Fruit fly (Drosophila melanogaster) whole organism, prepupa: ENCODE results near the gene Aplip1.

Experiments used
- Blimp-1 ChIP-seq: fragments of 200-800 bp; sonication (Bioruptor generic); optimal IDR thresholded peaks from 3 replicates; lab custom pipeline; 2017; ENCODE audit warnings: missing biosample characterization, missing genetic modification characterization, mild to moderate bottlenecking, moderate library complexity, missing genetic modification reagents
- CG10631 ChIP-seq: fragments of 200-800 bp; sonication (Bioruptor generic); optimal IDR thresholded peaks from 2 replicates; lab custom pipeline; 2016; ENCODE audit warnings: missing biosample characterization, missing genetic modification characterization
- CG10669 ChIP-seq: fragments of 200-800 bp; sonication (Bioruptor generic); optimal IDR thresholded peaks from 3 replicates; lab custom pipeline; 2018; ENCODE audit warnings: missing biosample characterization, mild to moderate bottlenecking, missing genetic modification characterization, moderate library complexity
- CG11294 ChIP-seq: fragments of 200-800 bp; sonication (Bioruptor generic); IDR thresholded peaks from 2 replicates; pipeline ENCODE4 v1.3.6; 2022; ENCODE audit warnings: missing biosample characterization, missing genetic modification characterization
- CG11902 ChIP-seq: fragments of 200-800 bp; sonication (Bioruptor generic); optimal IDR thresholded peaks from 3 replicates; lab custom pipeline; 2016; ENCODE audit warnings: missing biosample characterization, missing genetic modification characterization
- CG15336 ChIP-seq: fragments of 200-800 bp; sonication (Bioruptor generic); IDR thresholded peaks from 2 replicates; pipeline ENCODE4 v1.3.6; 2022; ENCODE audit warnings: missing biosample characterization, missing genetic modification characterization
- CG16779 ChIP-seq: fragments of 200-800 bp; sonication (Bioruptor generic); optimal IDR thresholded peaks from 3 replicates; lab custom pipeline; 2017; ENCODE audit warnings: missing biosample characterization, mild to moderate bottlenecking, missing genetic modification characterization
- CG32006 ChIP-seq: fragments of 200-800 bp; sonication (Bioruptor generic); optimal IDR thresholded peaks from 3 replicates; lab custom pipeline; 2017; ENCODE audit warnings: missing biosample characterization, mild to moderate bottlenecking, missing genetic modification characterization
- CG3919 ChIP-seq: fragments of 200-800 bp; sonication (Bioruptor generic); optimal IDR thresholded peaks from 3 replicates; lab custom pipeline; 2016; ENCODE audit warnings: missing biosample characterization, missing genetic modification characterization
- CG6163 ChIP-seq: fragments of 200-800 bp; sonication (Bioruptor generic); IDR thresholded peaks from 3 replicates; pipeline ENCODE4 v1.3.6; 2022; ENCODE audit warnings: missing biosample characterization, missing genetic modification characterization
- CG6792 ChIP-seq: fragments of 200-800 bp; sonication (Bioruptor generic); optimal IDR thresholded peaks from 3 replicates; lab custom pipeline; 2016; ENCODE audit warnings: missing biosample characterization, missing genetic modification characterization
- CG6808 ChIP-seq: fragments of 200-800 bp; sonication (Bioruptor generic); optimal IDR thresholded peaks from 3 replicates; lab custom pipeline; 2017; ENCODE audit warnings: missing biosample characterization, missing genetic modification characterization, mild to moderate bottlenecking, moderate library complexity, missing genetic modification reagents
- CG6854 ChIP-seq: fragments of 200-800 bp; sonication (Bioruptor generic); optimal IDR thresholded peaks from 2 replicates; lab custom pipeline; 2017; ENCODE audit warnings: missing biosample characterization, mild to moderate bottlenecking, missing genetic modification characterization
- CG8119 ChIP-seq: fragments of 200-800 bp; sonication (Bioruptor generic); IDR thresholded peaks from 3 replicates; pipeline ENCODE4 v1.3.6; 2022; ENCODE audit warnings: missing biosample characterization, missing genetic modification characterization
- CG8319 ChIP-seq: fragments of 200-800 bp; sonication (Bioruptor generic); optimal IDR thresholded peaks from 3 replicates; lab custom pipeline; 2016; ENCODE audit warnings: missing biosample characterization, missing genetic modification characterization
- CG8632 ChIP-seq: fragments of 200-800 bp; sonication (Bioruptor generic); optimal IDR thresholded peaks from 3 replicates; lab custom pipeline; 2016; ENCODE audit warnings: missing biosample characterization, missing genetic modification characterization
- CG9139 ChIP-seq: fragments of 200-800 bp; sonication (Bioruptor generic); optimal IDR thresholded peaks from 3 replicates; lab custom pipeline; 2017; ENCODE audit warnings: missing biosample characterization, mild to moderate bottlenecking, missing genetic modification characterization
- Eip78C ChIP-seq: fragments of 200-800 bp; sonication (Bioruptor generic); peaks from one replicate; lab custom pipeline; 2016; ENCODE audit warnings: missing biosample characterization, missing genetic modification characterization
- Eip93F ChIP-seq: fragments of 200-800 bp; sonication (Bioruptor generic); optimal IDR thresholded peaks from 2 replicates; lab custom pipeline; 2016; ENCODE audit warnings: missing biosample characterization, mild to moderate bottlenecking, missing genetic modification characterization
- Ets96B ChIP-seq: fragments of 200-800 bp; optimal IDR thresholded peaks from 2 replicates; lab custom pipeline; 2019; ENCODE audit warnings: missing biosample characterization, mild to moderate bottlenecking, missing genetic modification characterization, moderate library complexity
- Hr38 ChIP-seq: sonication (Bioruptor generic); optimal IDR thresholded peaks from 2 replicates; lab custom pipeline; 2016; ENCODE audit warnings: missing biosample characterization, missing genetic modification characterization
- Hr4 ChIP-seq: fragments of 200-800 bp; sonication (Bioruptor generic); optimal IDR thresholded peaks from 3 replicates; lab custom pipeline; 2016; ENCODE audit warnings: missing biosample characterization, missing genetic modification characterization
- Lpt ChIP-seq: fragments of 200-800 bp; sonication (Bioruptor generic); optimal IDR thresholded peaks from 3 replicates; lab custom pipeline; 2016; ENCODE audit warnings: missing biosample characterization, missing genetic modification characterization
- Met ChIP-seq: fragments of 200-800 bp; sonication (Bioruptor generic); optimal IDR thresholded peaks from 3 replicates; lab custom pipeline; 2016; ENCODE audit warnings: missing biosample characterization, missing genetic modification characterization
- OdsH ChIP-seq: fragments of 200-800 bp; sonication (Bioruptor generic); optimal IDR thresholded peaks from 3 replicates; lab custom pipeline; 2016; ENCODE audit warnings: missing biosample characterization, missing genetic modification characterization
- Smox ChIP-seq: fragments of 200-800 bp; sonication (Bioruptor generic); optimal IDR thresholded peaks from 3 replicates; lab custom pipeline; 2016; ENCODE audit warnings: missing biosample characterization, missing genetic modification characterization
- Sox102F ChIP-seq: fragments of 200-800 bp; sonication (Bioruptor generic); optimal IDR thresholded peaks from 2 replicates; lab custom pipeline; 2016; ENCODE audit warnings: missing biosample characterization, mild to moderate bottlenecking, missing genetic modification characterization
- Sox14 ChIP-seq: fragments of 200-800 bp; sonication (Bioruptor generic); optimal IDR thresholded peaks from 3 replicates; lab custom pipeline; 2016; ENCODE audit warnings: missing biosample characterization, missing genetic modification characterization
- Sox15 ChIP-seq: fragments of 200-800 bp; sonication (Bioruptor generic); optimal IDR thresholded peaks from 3 replicates; lab custom pipeline; 2016; ENCODE audit warnings: missing biosample characterization, missing genetic modification characterization
- achi ChIP-seq: fragments of 200-800 bp; sonication (Bioruptor generic); optimal IDR thresholded peaks from 3 replicates; lab custom pipeline; 2016; ENCODE audit warnings: missing biosample characterization, missing genetic modification characterization
- cyc ChIP-seq: fragments of 200-800 bp; sonication (Bioruptor generic); optimal IDR thresholded peaks from 3 replicates; lab custom pipeline; 2016; ENCODE audit warnings: missing biosample characterization, missing genetic modification characterization
- dsx ChIP-seq: fragments of 200-800 bp; optimal IDR thresholded peaks from 3 replicates; lab custom pipeline; 2019; ENCODE audit warnings: missing biosample characterization, mild to moderate bottlenecking, missing genetic modification characterization, moderate library complexity; ENCODE audit not compliant: poor library complexity, severe bottlenecking
- eg ChIP-seq: fragments of 200-800 bp; sonication (Bioruptor generic); IDR thresholded peaks from 3 replicates; pipeline ENCODE4 v1.3.6; 2022; ENCODE audit warnings: missing biosample characterization, missing genetic modification characterization
- esn ChIP-seq: fragments of 200-800 bp; sonication (Bioruptor generic); optimal IDR thresholded peaks from 2 replicates; lab custom pipeline; 2016; ENCODE audit warnings: missing biosample characterization, mild to moderate bottlenecking, missing genetic modification characterization, moderate library complexity
- fd85E ChIP-seq: fragments of 200-800 bp; sonication (Bioruptor generic); optimal IDR thresholded peaks from 3 replicates; lab custom pipeline; 2016; ENCODE audit warnings: missing biosample characterization, missing genetic modification characterization
- fkh ChIP-seq: fragments of 200-800 bp; sonication (Bioruptor generic); optimal IDR thresholded peaks from 3 replicates; lab custom pipeline; 2017; ENCODE audit warnings: missing biosample characterization, mild to moderate bottlenecking, missing genetic modification characterization, moderate library complexity
- lz ChIP-seq: fragments of 200-800 bp; sonication (Bioruptor generic); optimal IDR thresholded peaks from 3 replicates; lab custom pipeline; 2016; ENCODE audit warnings: missing biosample characterization, missing genetic modification characterization
- net ChIP-seq: fragments of 200-800 bp; sonication (Bioruptor generic); optimal IDR thresholded peaks from 3 replicates; lab custom pipeline; 2016; ENCODE audit warnings: missing biosample characterization, missing genetic modification characterization
- pdm3 ChIP-seq: fragments of 200-800 bp; sonication (Bioruptor generic); optimal IDR thresholded peaks from 3 replicates; lab custom pipeline; 2016; ENCODE audit warnings: missing biosample characterization, missing genetic modification characterization
- salr ChIP-seq, 2 experiments: fragments of 200-800 bp; sonication (Bioruptor generic); optimal IDR thresholded peaks; 3 replicates each; lab custom pipeline; 2016 to 2018; ENCODE audit warnings: missing biosample characterization in 2 of 2, missing genetic modification characterization in 2 of 2, mild to moderate bottlenecking in 1 of 2
- ss ChIP-seq, 2 experiments: fragments of 200-800 bp; sonication (Bioruptor generic); optimal IDR thresholded peaks; 2 replicates in 1 of 2; 3 replicates in 1 of 2; lab custom pipeline; 2017 to 2018; ENCODE audit warnings: mild to moderate bottlenecking in 2 of 2, missing biosample characterization in 2 of 2, missing genetic modification characterization in 2 of 2, moderate library complexity in 1 of 2
- svp ChIP-seq: fragments of 200-800 bp; sonication (Bioruptor generic); peaks from one replicate; lab custom pipeline; 2016; ENCODE audit warnings: missing biosample characterization, missing genetic modification characterization

The Aplip1 gene

DNA sequence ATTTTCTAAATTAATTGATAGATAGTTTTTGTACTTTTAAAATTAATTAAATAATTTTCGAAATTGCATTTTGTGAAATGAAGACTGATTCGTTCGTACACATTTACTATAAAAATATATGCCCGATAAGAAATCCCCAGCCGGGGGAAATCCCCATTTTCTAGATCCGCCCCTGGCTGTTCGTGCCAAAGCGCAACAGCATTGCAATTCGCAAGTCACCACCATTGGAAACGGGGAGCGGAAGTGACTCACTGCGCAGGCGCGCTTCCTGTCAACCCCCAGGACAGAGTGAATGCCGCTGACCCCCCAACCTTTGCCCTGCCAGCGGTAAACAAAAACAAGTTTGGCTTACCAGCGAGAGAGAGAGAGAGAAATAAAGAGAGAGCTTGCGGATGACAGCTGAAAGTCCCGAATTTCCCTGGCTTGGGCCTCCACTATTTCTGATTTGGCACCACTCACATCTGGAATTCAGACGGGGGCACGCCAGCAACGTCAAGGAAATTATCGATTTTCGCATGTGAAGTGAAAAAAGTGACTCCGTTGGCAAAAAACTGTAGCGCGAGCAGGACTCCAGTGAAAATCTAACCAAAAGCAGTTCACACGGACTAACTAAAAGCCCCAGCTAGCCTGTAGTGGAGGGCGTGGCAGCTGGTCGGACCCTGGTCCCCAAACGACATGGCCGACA is at the start of gene Aplip1:
TSS of gene Aplip1 (plus strand) at position 450 of the 685 bp plus-strand sequence.
- TF ChIP-seq salr (GFP tag; optimal IDR thresholded peaks at IDR 0.05; lab: Kevin White, UChicago) (no peak), Ets96B (no peak), CG11902 (GFP tag; lab: Kevin White, UChicago) (no peak), CG6792 (no peak), Sox15 (GFP tag; lab: Kevin White, UChicago) (no peak), dsx (GFP tag; lab: Kevin White, UChicago) (no peak), Eip78C (peak; percentile 47), CG10631 (GFP tag; lab: Kevin White, UChicago) (no peak), esn (GFP tag; lab: Kevin White, UChicago) (no peak), Eip93F (GFP tag; lab: Kevin White, UChicago) (no peak), cyc (GFP tag; lab: Kevin White, UChicago) (no peak), ss (GFP tag; optimal IDR thresholded peaks at IDR 0.05; lab: Kevin White, UChicago) (peak in 1 of 2 experiments; percentile 1), achi (GFP tag; lab: Kevin White, UChicago) (peak; percentile 54), svp (GFP tag; lab: Kevin White, UChicago) (peak; percentile 66), Lpt (GFP tag; lab: Kevin White, UChicago) (no peak), Sox14 (no peak), Hr38 (GFP tag; lab: Kevin White, UChicago) (no peak), fd85E (GFP tag; lab: Kevin White, UChicago) (no peak)
- TF ChIP-seq, all 60 proteins: peak for 4

dm6 chr3L:1146492-1146891 is 49.6 kb upstream of the Aplip1 start:
- TF ChIP-seq salr (GFP tag; optimal IDR thresholded peaks at IDR 0.05; lab: Kevin White, UChicago) (no peak), Met (GFP tag; lab: Kevin White, UChicago) (no peak), CG8319 (GFP tag; lab: Kevin White, UChicago) (no peak), CG8119 (no peak)

dm6 chr3L:1149230-1149629 is 46.9 kb upstream of the Aplip1 start:
- TF ChIP-seq CG32006 (peak; percentile 44), lz (GFP tag; lab: Kevin White, UChicago) (no peak), eg (GFP tag; lab: Robert Waterston, UW) (peak; percentile 49; the same call in 1 of the 3 replicates), Blimp-1 (GFP tag; lab: Kevin White, UChicago) (no peak), CG6854 (GFP tag; lab: Kevin White, UChicago) (no peak), OdsH (GFP tag; lab: Kevin White, UChicago) (peak; percentile 20), CG6808 (no peak), net (peak; percentile 6), achi (GFP tag; lab: Kevin White, UChicago) (peak; percentile 5), Smox (GFP tag; lab: Kevin White, UChicago) (peak; percentile 8), pdm3 (GFP tag; lab: Kevin White, UChicago) (peak; percentile 6), Hr38 (GFP tag; lab: Kevin White, UChicago) (no peak), Sox102F (GFP tag; lab: Kevin White, UChicago) (no peak), esn (GFP tag; lab: Kevin White, UChicago) (peak; percentile 11), Hr4 (peak; percentile 39), CG6792 (no peak), CG15336 (0 out of 2 replicates have a peak, but pooled peaks have one; percentile 40), CG10631 (GFP tag; lab: Kevin White, UChicago) (peak; percentile 6), Eip78C (peak; percentile 36)

- TF ChIP-seq CG9139 (GFP tag; lab: Kevin White, UChicago) = no peak
- TF ChIP-seq CG11294 = no peak
- TF ChIP-seq achi (GFP tag; lab: Kevin White, UChicago) = no peak
- TF ChIP-seq Eip78C = peak; percentile 54
- no peak for TF ChIP-seq Sox15 (GFP tag; lab: Kevin White, UChicago)
- TF ChIP-seq CG10669 (GFP tag; lab: Kevin White, UChicago) = no peak
- peak; percentile 28 for TF ChIP-seq esn (GFP tag; lab: Kevin White, UChicago)
- TF ChIP-seq Smox (GFP tag; lab: Kevin White, UChicago) = peak; percentile 15
- TF ChIP-seq CG6163 (GFP tag; lab: Robert Waterston, UW) = peak; percentile 50; the same call in 2 of the 3 replicates
- no peak for TF ChIP-seq ss (GFP tag; optimal IDR thresholded peaks at IDR 0.05; lab: Kevin White, UChicago)
- no peak for TF ChIP-seq CG15336
- no peak for TF ChIP-seq Ets96B
- TF ChIP-seq Lpt (GFP tag; lab: Kevin White, UChicago) = no peak
- TF ChIP-seq CG16779 = no peak
- TF ChIP-seq CG32006 = no peak
- TF ChIP-seq lz (GFP tag; lab: Kevin White, UChicago) = peak; percentile 8
- no peak for TF ChIP-seq CG10631 (GFP tag; lab: Kevin White, UChicago)
- TF ChIP-seq CG8632 (GFP tag; lab: Kevin White, UChicago) = no peak
- no peak for TF ChIP-seq net
- peak; percentile 63 for TF ChIP-seq fkh (GFP tag; lab: Kevin White, UChicago)
- TF ChIP-seq CG3919 (GFP tag; lab: Kevin White, UChicago) = peak; percentile 6
- TF ChIP-seq Sox14 = no peak
- no peak for TF ChIP-seq CG8319 (GFP tag; lab: Kevin White, UChicago)
- no peak for TF ChIP-seq CG6792
These were observed 44.4 kb upstream of the Aplip1 start for dm6 chr3L:1151691-1152090.
